Fruit fly (Drosophila melanogaster) whole organism, prepupa: Measurements from ENCODE around the gene CG12279.
"Not testable (repeated sequence)": the region's sequence is repeated elsewhere in the genome, so short reads cannot be mapped to it uniquely, and the experiment has no call there.

Experiments
- CG31627 ChIP-seq: fragments of 200-800 bp; sonication (Bioruptor generic); optimal IDR thresholded peaks from 3 replicates; lab custom pipeline; 2016; ENCODE audit warnings: missing biosample characterization, missing genetic modification characterization
- CG4318 ChIP-seq: fragments of 200-800 bp; sonication (Bioruptor generic); optimal IDR thresholded peaks from 3 replicates; lab custom pipeline; 2017; ENCODE audit warnings: missing biosample characterization, mild to moderate bottlenecking, missing genetic modification characterization
- Gug ChIP-seq: fragments of 200-800 bp; sonication (Bioruptor generic); IDR thresholded peaks from 2 replicates; pipeline ENCODE4 v1.3.6; 2022; ENCODE audit warnings: missing biosample characterization, missing genetic modification characterization
- fd59A ChIP-seq: fragments of 200-800 bp; sonication (Bioruptor generic); optimal IDR thresholded peaks from 2 replicates; lab custom pipeline; 2017; ENCODE audit warnings: missing biosample characterization, mild to moderate bottlenecking, missing genetic modification characterization, missing genetic modification reagents
- fd85E ChIP-seq: fragments of 200-800 bp; sonication (Bioruptor generic); optimal IDR thresholded peaks from 3 replicates; lab custom pipeline; 2016; ENCODE audit warnings: missing biosample characterization, missing genetic modification characterization

- TF ChIP-seq Gug (GFP tag; lab: Robert Waterston, UW) = 0 out of 2 replicates have a peak, but pooled peaks have one; percentile 22
- TF ChIP-seq fd59A, CG4318, CG31627, fd85E (GFP tag; lab: Kevin White, UChicago): not testable (repeated sequence)
Observed at dm6 chr3R:12712178-12713172, 7.6 kb downstream of the CG12279 start, which contains the start of gene PolQ.
